Fruit fly (Drosophila melanogaster) S2 (cell line): ENCODE data around the gene Ilp4.
"Not testable (repeated sequence)": the region's sequence is repeated elsewhere in the genome, so short reads cannot be mapped to it uniquely, and the experiment has no call there.

Source experiments
- CG8478 ChIP-seq: fragments of >200 bp; optimal IDR thresholded peaks from 2 replicates; lab custom pipeline; 2018
- CTCF ChIP-seq, 2 experiments: fragments of >200 bp; optimal IDR thresholded peaks; 2 replicates each; lab custom pipeline; 2018

Ilp4 gene

dm6 chr3L:9829154-9829553 lies 25.1 kb upstream of the Ilp4 start:
- TF ChIP-seq CTCF (optimal IDR thresholded peaks at IDR 0.05; lab: Kevin White, UChicago) (no peak), CG8478 (lab: Kevin White, UChicago) (no peak)

dm6 chr3L:9824226-9824625 lies 20.2 kb upstream of the Ilp4 start:
- TF ChIP-seq CG8478 (lab: Kevin White, UChicago) (no peak), CTCF (optimal IDR thresholded peaks at IDR 0.05; lab: Kevin White, UChicago) (peak in 1 of 2 experiments; percentile 5)

dm6 chr3L:9823797-9824196 lies 19.7 kb upstream of the Ilp4 start, which contains the start of gene Ilp5:
Gene Ilp5 (minus strand): TSS chr3L:9823897.
- TF ChIP-seq CG8478 (lab: Kevin White, UChicago) (no peak), CTCF (optimal IDR thresholded peaks at IDR 0.05; lab: Kevin White, UChicago) (no peak)

- no peak for TF ChIP-seq CG8478 (lab: Kevin White, UChicago)
Measured at dm6 chr3L:9821138-9821681, 17.1 kb upstream of the Ilp4 start.

- no peak for TF ChIP-seq CTCF (optimal IDR thresholded peaks at IDR 0.05; lab: Kevin White, UChicago)
Measured at dm6 chr3L:9820248-9820647, 16.2 kb upstream of the Ilp4 start.

dm6 chr3L:9815705-9816104 lies 11.6 kb upstream of the Ilp4 start:
- no peak for TF ChIP-seq CG8478 (lab: Kevin White, UChicago)
- no peak for TF ChIP-seq CTCF (optimal IDR thresholded peaks at IDR 0.05; lab: Kevin White, UChicago)

- TF ChIP-seq CTCF (optimal IDR thresholded peaks at IDR 0.05; lab: Kevin White, UChicago) (no peak), CG8478 (lab: Kevin White, UChicago) (no peak)
Measured at dm6 chr3L:9814621-9815020, 10.6 kb upstream of the Ilp4 start.

- TF ChIP-seq CTCF (optimal IDR thresholded peaks at IDR 0.05; lab: Kevin White, UChicago) (no peak), CG8478 (lab: Kevin White, UChicago) (no peak)
Measured at dm6 chr3L:9813345-9813897, 9.4 kb upstream of the Ilp4 start, which contains the start of gene CG43897. Gene CG43897 (plus strand): TSS chr3L:9813847.

dm6 chr3L:9802020-9802419 lies 2.0 kb downstream of the Ilp4 start, which contains the start of gene Ilp3:
Gene Ilp3 (minus strand): TSS chr3L:9802120.
- TF ChIP-seq CTCF (optimal IDR thresholded peaks at IDR 0.05; lab: Kevin White, UChicago) (no peak), CG8478 (lab: Kevin White, UChicago) (no peak)

- no peak for TF ChIP-seq CG8478 (lab: Kevin White, UChicago)
Measured at dm6 chr3L:9799398-9799797, 4.7 kb downstream of the Ilp4 start, which contains the start of gene Ilp2. Gene Ilp2 (plus strand): TSS chr3L:9799698.

- not testable (repeated sequence) for TF ChIP-seq CG8478 (lab: Kevin White, UChicago); CTCF (optimal IDR thresholded peaks at IDR 0.05; lab: Kevin White, UChicago)
Measured at dm6 chr3L:9798120-9798519, 5.9 kb downstream of the Ilp4 start, which contains the start of gene Ilp1. Gene Ilp1 (plus strand): TSS chr3L:9798420.

dm6 chr3L:9797587-9797986 lies 6.5 kb downstream of the Ilp4 start, which contains the start of gene Zasp67:
Gene Zasp67 (minus strand): TSS chr3L:9797687.
- TF ChIP-seq CG8478 (lab: Kevin White, UChicago) (no peak), CTCF (optimal IDR thresholded peaks at IDR 0.05; lab: Kevin White, UChicago) (no peak)

- TF ChIP-seq CTCF (optimal IDR thresholded peaks at IDR 0.05; lab: Kevin White, UChicago) (no peak), CG8478 (lab: Kevin White, UChicago) (no peak)
Measured at dm6 chr3L:9786746-9787145, 17.3 kb downstream of the Ilp4 start, which contains the start of gene CG32052. Gene CG32052 (plus strand): TSS chr3L:9787046.

dm6 chr3L:9776804-9777393 lies 27.2 kb downstream of the Ilp4 start:
- TF ChIP-seq CG8478 (lab: Kevin White, UChicago) (no peak), CTCF (optimal IDR thresholded peaks at IDR 0.05; lab: Kevin White, UChicago) (no peak)

dm6 chr3L:9775728-9776127 lies 28.3 kb downstream of the Ilp4 start:
- no peak for TF ChIP-seq CTCF (optimal IDR thresholded peaks at IDR 0.05; lab: Kevin White, UChicago)
- TF ChIP-seq CG8478 (lab: Kevin White, UChicago) = no peak
